Fruit fly (Drosophila melanogaster) whole organism, embryonic: ENCODE data around the gene CG12012.

Source experiments
- ATbp ChIP-seq: fragments of 200-800 bp; sonication (Bioruptor generic); optimal IDR thresholded peaks from 2 replicates; lab custom pipeline; 2017; ENCODE audit warnings: missing biosample characterization, mild to moderate bottlenecking, missing genetic modification characterization, missing genetic modification reagents
- Ada2b ChIP-seq: fragments of 200-800 bp; sonication (Bioruptor generic); IDR thresholded peaks from 2 replicates; pipeline ENCODE4 v1.3.6; 2022; ENCODE audit warnings: missing biosample characterization, missing genetic modification characterization
- Antp ChIP-seq: fragments of 200-800 bp; sonication (Bioruptor generic); optimal IDR thresholded peaks from 3 replicates; lab custom pipeline; 2016; ENCODE audit warnings: missing biosample characterization, missing genetic modification characterization
- Bdp1 ChIP-seq: fragments of 200-800 bp; sonication (Bioruptor generic); optimal IDR thresholded peaks from 3 replicates; lab custom pipeline; 2016; ENCODE audit warnings: missing biosample characterization, missing genetic modification characterization
- CG13123 ChIP-seq: fragments of 200-800 bp; sonication (Bioruptor generic); optimal IDR thresholded peaks from 2 replicates; lab custom pipeline; 2016; ENCODE audit warnings: missing biosample characterization, missing genetic modification characterization
- CG14860 ChIP-seq: fragments of 200-800 bp; sonication (Bioruptor generic); IDR thresholded peaks from 3 replicates; pipeline ENCODE4 v1.3.6; 2022; ENCODE audit warnings: missing biosample characterization, missing genetic modification characterization; ENCODE audit not compliant: partially characterized antibody
- CG17385 ChIP-seq: fragments of 200-800 bp; sonication (Bioruptor generic); optimal IDR thresholded peaks from 3 replicates; lab custom pipeline; 2018; ENCODE audit warnings: missing biosample characterization, mild to moderate bottlenecking, missing genetic modification characterization
- CG2202 ChIP-seq: fragments of 200-800 bp; sonication (Bioruptor generic); optimal IDR thresholded peaks from 2 replicates; lab custom pipeline; 2018; ENCODE audit warnings: missing biosample characterization, mild to moderate bottlenecking, missing genetic modification characterization
- CG2678 ChIP-seq: fragments of 200-800 bp; sonication (Bioruptor generic); optimal IDR thresholded peaks from 3 replicates; lab custom pipeline; 2019; ENCODE audit warnings: missing biosample characterization, mild to moderate bottlenecking, missing genetic modification characterization, moderate library complexity
- CG32532 ChIP-seq: fragments of 200-800 bp; sonication (Bioruptor generic); IDR thresholded peaks from 2 replicates; pipeline ENCODE4 v1.3.6; 2022; ENCODE audit warnings: missing biosample characterization, missing genetic modification characterization
- CG34224 ChIP-seq: fragments of 200-800 bp; sonication (Bioruptor generic); IDR thresholded peaks from 3 replicates; pipeline ENCODE4 v1.3.6; 2022; ENCODE audit warnings: missing biosample characterization, missing genetic modification characterization; ENCODE audit not compliant: partially characterized antibody
- CG34422 ChIP-seq: fragments of 200-800 bp; sonication (Bioruptor generic); IDR thresholded peaks from 3 replicates; pipeline ENCODE4 v1.3.6; 2022; ENCODE audit warnings: missing biosample characterization, missing genetic modification characterization
- CG4730 ChIP-seq: fragments of 200-800 bp; sonication (Bioruptor generic); IDR thresholded peaks from 2 replicates; pipeline ENCODE4 v1.3.6; 2022; ENCODE audit warnings: missing biosample characterization, missing genetic modification characterization
- CG5953 ChIP-seq: fragments of 200-800 bp; sonication (Bioruptor generic); IDR thresholded peaks from 2 replicates; pipeline ENCODE4 v1.3.6; 2022; ENCODE audit warnings: missing biosample characterization, missing genetic modification characterization
- CG6272 ChIP-seq: fragments of 200-800 bp; sonication (Bioruptor generic); IDR thresholded peaks from 2 replicates; pipeline ENCODE4 v1.3.6; 2022; ENCODE audit warnings: missing biosample characterization, missing genetic modification characterization
- CG7786 ChIP-seq: fragments of 200-800 bp; sonication (Bioruptor generic); optimal IDR thresholded peaks from 2 replicates; lab custom pipeline; 2016; ENCODE audit warnings: missing biosample characterization, missing genetic modification characterization
- CG8089 ChIP-seq: fragments of 200-800 bp; sonication (Bioruptor generic); optimal IDR thresholded peaks from 3 replicates; lab custom pipeline; 2016; ENCODE audit warnings: missing biosample characterization, missing genetic modification characterization
- D19A ChIP-seq: fragments of 200-800 bp; optimal IDR thresholded peaks from 3 replicates; lab custom pipeline; 2019; ENCODE audit warnings: missing biosample characterization, mild to moderate bottlenecking, missing genetic modification characterization, moderate library complexity
- D19B ChIP-seq: fragments of 200-800 bp; sonication (Bioruptor generic); optimal IDR thresholded peaks from 2 replicates; lab custom pipeline; 2017; ENCODE audit warnings: missing biosample characterization, mild to moderate bottlenecking, missing genetic modification characterization
- E2f1 ChIP-seq: fragments of 200-800 bp; sonication (Bioruptor generic); IDR thresholded peaks from 2 replicates; pipeline ENCODE4 v1.3.6; 2022; ENCODE audit warnings: missing biosample characterization, missing genetic modification characterization
- Fer2 ChIP-seq: fragments of 200-800 bp; sonication (Bioruptor generic); optimal IDR thresholded peaks from 2 replicates; lab custom pipeline; 2018; ENCODE audit warnings: missing biosample characterization, mild to moderate bottlenecking, missing genetic modification characterization, moderate library complexity
- Gsc ChIP-seq: fragments of 200-800 bp; sonication (Bioruptor generic); IDR thresholded peaks from 2 replicates; pipeline ENCODE4 v1.3.6; 2022; ENCODE audit warnings: missing biosample characterization, missing genetic modification characterization
- HLH3B ChIP-seq: fragments of 200-800 bp; sonication (Bioruptor generic); IDR thresholded peaks from 2 replicates; pipeline ENCODE4 v1.3.6; 2022; ENCODE audit warnings: missing biosample characterization, missing genetic modification characterization
- HLHmδ ChIP-seq: fragments of 200-800 bp; sonication (Bioruptor generic); optimal IDR thresholded peaks from 2 replicates; lab custom pipeline; 2018; ENCODE audit warnings: missing biosample characterization, mild to moderate bottlenecking, missing genetic modification characterization, moderate library complexity
- Hmr ChIP-seq: fragments of 200-800 bp; sonication (Bioruptor generic); optimal IDR thresholded peaks from 3 replicates; lab custom pipeline; 2017; ENCODE audit warnings: mild to moderate bottlenecking, missing biosample characterization, missing genetic modification reagents, missing genetic modification characterization
- Hr3 ChIP-seq: fragments of 200-800 bp; sonication (Bioruptor generic); optimal IDR thresholded peaks from 3 replicates; lab custom pipeline; 2016; ENCODE audit warnings: missing biosample characterization, missing genetic modification characterization
- Hr78 ChIP-seq, 2 experiments: fragments of 200-800 bp in 1 of 2; fragments of >200 bp in 1 of 2; sonication (Bioruptor generic) in 1 of 2; optimal IDR thresholded peaks; 2 replicates each; lab custom pipeline; 2017 to 2019; ENCODE audit warnings: missing biosample characterization in 2 of 2, missing genetic modification characterization in 2 of 2, mild to moderate bottlenecking in 1 of 2, moderate library complexity in 1 of 2
- MESR4 ChIP-seq: fragments of 200-800 bp; sonication (Bioruptor generic); optimal IDR thresholded peaks from 2 replicates; lab custom pipeline; 2018; ENCODE audit warnings: missing biosample characterization, mild to moderate bottlenecking, missing genetic modification characterization, moderate library complexity
- MTF-1 ChIP-seq: fragments of 200-800 bp; sonication (Bioruptor generic); optimal IDR thresholded peaks from 2 replicates; lab custom pipeline; 2018; ENCODE audit warnings: missing biosample characterization, mild to moderate bottlenecking, missing genetic modification characterization, borderline replicate concordance
- Nf-YA ChIP-seq: fragments of 200-800 bp; sonication (Bioruptor generic); IDR thresholded peaks from 2 replicates; pipeline ENCODE4 v1.3.6; 2022; ENCODE audit warnings: missing biosample characterization, missing genetic modification characterization
- Six4 ChIP-seq: fragments of 200-800 bp; sonication (Bioruptor generic); optimal IDR thresholded peaks from 2 replicates; lab custom pipeline; 2016; ENCODE audit warnings: missing biosample characterization, missing genetic modification characterization
- Sox100B ChIP-seq: fragments of 200-800 bp; sonication (Bioruptor generic); optimal IDR thresholded peaks from 3 replicates; lab custom pipeline; 2018; ENCODE audit warnings: missing biosample characterization, mild to moderate bottlenecking, missing genetic modification characterization
- Xrp1 ChIP-seq: fragments of 200-800 bp; sonication (Bioruptor generic); IDR thresholded peaks from 2 replicates; pipeline ENCODE4 v1.3.6; 2022; ENCODE audit warnings: missing biosample characterization, missing genetic modification characterization
- abd-A ChIP-seq: fragments of 200-800 bp; sonication (Bioruptor generic); optimal IDR thresholded peaks from 3 replicates; lab custom pipeline; 2019; ENCODE audit warnings: missing biosample characterization, mild to moderate bottlenecking, missing genetic modification characterization, moderate library complexity
- aop ChIP-seq: fragments of 200-800 bp; sonication (Bioruptor generic); IDR thresholded peaks from 2 replicates; pipeline ENCODE4 v1.3.6; 2022; ENCODE audit warnings: missing biosample characterization, missing genetic modification characterization
- bigmax ChIP-seq: fragments of 200-800 bp; sonication (Bioruptor generic); optimal IDR thresholded peaks from 2 replicates; lab custom pipeline; 2018; ENCODE audit warnings: missing biosample characterization, mild to moderate bottlenecking, missing genetic modification characterization
- bsh ChIP-seq, 2 experiments: fragments of 200-800 bp; sonication (Bioruptor generic); optimal IDR thresholded peaks; 2 replicates each; lab custom pipeline; 2017 to 2018; ENCODE audit warnings: mild to moderate bottlenecking in 2 of 2, missing biosample characterization in 2 of 2, missing genetic modification characterization in 2 of 2, moderate library complexity in 1 of 2
- crp ChIP-seq, 2 experiments: fragments of 200-800 bp; sonication (Bioruptor generic); optimal IDR thresholded peaks; 2 replicates in 1 of 2; 3 replicates in 1 of 2; lab custom pipeline; 2017; ENCODE audit warnings: missing biosample characterization in 2 of 2, missing genetic modification characterization in 2 of 2, mild to moderate bottlenecking in 1 of 2, moderate library complexity in 1 of 2
- fd102C ChIP-seq: fragments of 200-800 bp; sonication (Bioruptor generic); optimal IDR thresholded peaks from 2 replicates; lab custom pipeline; 2018; ENCODE audit warnings: missing biosample characterization, mild to moderate bottlenecking, missing genetic modification characterization, moderate library complexity
- hth ChIP-seq: fragments of >200 bp; optimal IDR thresholded peaks from 2 replicates; lab custom pipeline; 2017; ENCODE audit warnings: inconsistent platforms
- jing ChIP-seq: fragments of 200-800 bp; sonication (Bioruptor generic); optimal IDR thresholded peaks from 2 replicates; lab custom pipeline; 2018; ENCODE audit warnings: missing biosample characterization, mild to moderate bottlenecking, missing genetic modification characterization
- kni ChIP-seq: fragments of 200-800 bp; sonication (Bioruptor generic); optimal IDR thresholded peaks from 3 replicates; lab custom pipeline; 2017; ENCODE audit warnings: mild to moderate bottlenecking, missing biosample characterization, missing genetic modification reagents, missing genetic modification characterization
- mld ChIP-seq: fragments of 200-800 bp; sonication (Bioruptor generic); IDR thresholded peaks from 3 replicates; pipeline ENCODE4 v1.3.6; 2022; ENCODE audit warnings: missing biosample characterization, missing genetic modification characterization; ENCODE audit not compliant: partially characterized antibody
- pros ChIP-seq: fragments of 200-800 bp; sonication (Bioruptor generic); optimal IDR thresholded peaks from 3 replicates; lab custom pipeline; 2019; ENCODE audit warnings: missing biosample characterization, mild to moderate bottlenecking, missing genetic modification characterization, moderate library complexity
- sc ChIP-seq, 3 experiments: fragments of >200 bp in 2 of 3; fragments of 200-800 bp in 1 of 3; sonication (Bioruptor generic) in 1 of 3; optimal IDR thresholded peaks; 2 replicates in 2 of 3; 3 replicates in 1 of 3; lab custom pipeline; 2017; ENCODE audit warnings: mild to moderate bottlenecking in 1 of 3, missing biosample characterization in 1 of 3, missing genetic modification characterization in 1 of 3, missing genetic modification reagents in 1 of 3
- scrt ChIP-seq: fragments of 200-800 bp; sonication (Bioruptor generic); optimal IDR thresholded peaks from 2 replicates; lab custom pipeline; 2018; ENCODE audit warnings: missing biosample characterization, mild to moderate bottlenecking, missing genetic modification characterization, moderate library complexity
- ssp ChIP-seq: fragments of 200-800 bp; sonication (Bioruptor generic); IDR thresholded peaks from 2 replicates; pipeline ENCODE4 v1.3.6; 2022; ENCODE audit warnings: missing biosample characterization, missing genetic modification characterization
- tll ChIP-seq, 2 experiments: fragments of 200-800 bp in 1 of 2; fragments of >200 bp in 1 of 2; sonication (Bioruptor generic) in 1 of 2; optimal IDR thresholded peaks; 2 replicates each; lab custom pipeline; 2017 to 2019; ENCODE audit warnings: missing biosample characterization in 2 of 2, missing genetic modification characterization in 2 of 2, mild to moderate bottlenecking in 1 of 2, moderate library complexity in 1 of 2
- trem ChIP-seq: fragments of 200-800 bp; optimal IDR thresholded peaks from 3 replicates; lab custom pipeline; 2019; ENCODE audit warnings: missing biosample characterization, mild to moderate bottlenecking, missing genetic modification characterization, moderate library complexity
- twi ChIP-seq: fragments of 200-800 bp; optimal IDR thresholded peaks from 2 replicates; lab custom pipeline; 2019; ENCODE audit warnings: missing biosample characterization, mild to moderate bottlenecking, missing genetic modification characterization, moderate library complexity

The CG12012 gene

DNA sequence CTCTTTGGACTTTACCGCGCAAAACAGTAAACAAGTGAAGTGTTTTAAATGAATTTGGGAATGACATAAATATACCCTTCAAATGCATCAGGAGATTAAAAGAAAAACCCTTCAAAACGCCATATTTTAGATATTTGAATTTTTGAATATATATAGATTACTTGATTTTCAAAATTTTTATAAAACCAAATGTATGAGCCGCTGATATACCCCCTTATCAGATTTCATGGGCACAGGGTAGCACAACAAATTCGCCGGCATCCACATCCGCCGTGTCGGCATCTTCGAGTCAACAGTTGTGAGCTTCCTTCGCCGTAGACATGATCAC is 1.4 kb downstream of the CG12012 start, which contains the start of gene Ids (continued):
- no peak for TF ChIP-seq Sox100B (GFP tag; lab: Kevin White, UChicago)
- peak; percentile 10 for TF ChIP-seq CG2202 (tag; lab: Kevin White, UChicago)
- peak; percentile 72 for TF ChIP-seq CG17385 (GFP tag; lab: Kevin White, UChicago)
- no peak for TF ChIP-seq CG13123 (GFP tag; lab: Kevin White, UChicago)
- peak; percentile 7 to 77 for TF ChIP-seq bsh (GFP tag; optimal IDR thresholded peaks at IDR 0.05; lab: Kevin White, UChicago)
- peak; percentile 67; the same call in 1 of the 3 replicates for TF ChIP-seq CG34422 (GFP tag; lab: Robert Waterston, UW)
- TF ChIP-seq CG8089 (GFP tag; lab: Kevin White, UChicago): no peak
- TF ChIP-seq tll (GFP tag; optimal IDR thresholded peaks at IDR 0.05; lab: Kevin White, UChicago): no peak
- TF ChIP-seq CG7786 (GFP tag; lab: Kevin White, UChicago): no peak
- TF ChIP-seq Fer2: no peak
- no peak for TF ChIP-seq HLHmδ (GFP tag; lab: Kevin White, UChicago)
- peak; percentile 89 for TF ChIP-seq D19B (GFP tag; lab: Kevin White, UChicago)
- TF ChIP-seq jing (GFP tag; lab: Kevin White, UChicago): no peak
- TF ChIP-seq CG5953 (GFP tag; lab: Robert Waterston, UW): peak; percentile 70; the same call in 1 of the 2 replicates
- TF ChIP-seq Gsc (GFP tag; lab: Robert Waterston, UW): no peak
- TF ChIP-seq Hr78 (GFP tag; optimal IDR thresholded peaks at IDR 0.05; lab: Kevin White, UChicago): no peak
- TF ChIP-seq E2f1: peak; percentile 80
- TF ChIP-seq D19A (tag; lab: Kevin White, UChicago): peak; percentile 68
- TF ChIP-seq Hmr (GFP tag; lab: Kevin White, UChicago): no peak
- no peak for TF ChIP-seq fd102C
- peak; percentile 24 for TF ChIP-seq ATbp (GFP tag; lab: Kevin White, UChicago)
- no peak for TF ChIP-seq sc (optimal IDR thresholded peaks at IDR 0.05; lab: Kevin White, UChicago)
- no peak for TF ChIP-seq sc (GFP tag; optimal IDR thresholded peaks at IDR 0.05; lab: Kevin White, UChicago)
- 0 out of 2 replicates have a peak, but pooled peaks have one; percentile 26 for TF ChIP-seq ssp
- TF ChIP-seq Hr3 (GFP tag; lab: Kevin White, UChicago): peak; percentile 45
- TF ChIP-seq bigmax (GFP tag; lab: Kevin White, UChicago): no peak
- no peak for TF ChIP-seq abd-A (tag; lab: Kevin White, UChicago)
- no peak for TF ChIP-seq twi (tag; lab: Kevin White, UChicago)
- TF ChIP-seq CG6272 (GFP tag; lab: Robert Waterston, UW): peak; percentile 39; the same call in 1 of the 2 replicates
- TF ChIP-seq MTF-1 (GFP tag; lab: Kevin White, UChicago): no peak
- no peak for TF ChIP-seq mld (GFP tag; lab: Robert Waterston, UW)
- TF ChIP-seq MESR4: no peak
- TF ChIP-seq Nf-YA (GFP tag; lab: Robert Waterston, UW): peak; percentile 52; the same call in 1 of the 2 replicates
- peak; percentile 80 for TF ChIP-seq CG32532 (GFP tag; lab: Robert Waterston, UW)
- TF ChIP-seq CG14860: no peak
- no peak for TF ChIP-seq kni (GFP tag; lab: Kevin White, UChicago)
- TF ChIP-seq Bdp1 (GFP tag; lab: Kevin White, UChicago): no peak
- peak; percentile 83 for TF ChIP-seq HLH3B (GFP tag; lab: Robert Waterston, UW)
- TF ChIP-seq CG34224 (GFP tag; lab: Robert Waterston, UW): no peak
- no peak for TF ChIP-seq hth (lab: Kevin White, UChicago)
- TF ChIP-seq CG4730 (GFP tag; lab: Robert Waterston, UW): peak; percentile 72
- TF ChIP-seq crp (GFP tag; optimal IDR thresholded peaks at IDR 0.05; lab: Kevin White, UChicago): peak in 1 of 2 experiments; percentile 15
- peak; percentile 76 for TF ChIP-seq CG2678 (tag; lab: Kevin White, UChicago)
- TF ChIP-seq pros (GFP tag; lab: Kevin White, UChicago): no peak
- peak; percentile 23 for TF ChIP-seq trem (tag; lab: Kevin White, UChicago)
- peak; percentile 90 for TF ChIP-seq Xrp1 (GFP tag; lab: Robert Waterston, UW)
- TF ChIP-seq aop (GFP tag; lab: Robert Waterston, UW): no peak
- peak; percentile 78 for TF ChIP-seq Ada2b (GFP tag; lab: Robert Waterston, UW)
- no peak for TF ChIP-seq Antp
- no peak for TF ChIP-seq Six4 (GFP tag; lab: Kevin White, UChicago)
- peak; percentile 42 for TF ChIP-seq scrt (GFP tag; lab: Kevin White, UChicago)
